Fruit fly (Drosophila melanogaster) whole organism: Measurements from ENCODE around the gene CG6244.

Source experiments
- CG8478 ChIP-seq: fragments of >200 bp; optimal IDR thresholded peaks from 2 replicates; lab custom pipeline; 2018; ENCODE audit warnings: inconsistent platforms
- EcR ChIP-seq, 2 experiments: fragments of >200 bp; optimal IDR thresholded peaks; 2 replicates each; lab custom pipeline; 2017; ENCODE audit warnings: missing biosample characterization in 2 of 2, missing genetic modification characterization in 2 of 2, missing genetic modification reagents in 2 of 2
- pan ChIP-seq: fragments of >200 bp; optimal IDR thresholded peaks from 2 replicates; lab custom pipeline; 2017
- psq ChIP-seq: fragments of >200 bp; optimal IDR thresholded peaks from 2 replicates; lab custom pipeline; 2017
- usp ChIP-seq: fragments of >200 bp; optimal IDR thresholded peaks from 2 replicates; lab custom pipeline; 2017; ENCODE audit warnings: missing biosample characterization, missing genetic modification characterization, mixed read lengths

DNA sequence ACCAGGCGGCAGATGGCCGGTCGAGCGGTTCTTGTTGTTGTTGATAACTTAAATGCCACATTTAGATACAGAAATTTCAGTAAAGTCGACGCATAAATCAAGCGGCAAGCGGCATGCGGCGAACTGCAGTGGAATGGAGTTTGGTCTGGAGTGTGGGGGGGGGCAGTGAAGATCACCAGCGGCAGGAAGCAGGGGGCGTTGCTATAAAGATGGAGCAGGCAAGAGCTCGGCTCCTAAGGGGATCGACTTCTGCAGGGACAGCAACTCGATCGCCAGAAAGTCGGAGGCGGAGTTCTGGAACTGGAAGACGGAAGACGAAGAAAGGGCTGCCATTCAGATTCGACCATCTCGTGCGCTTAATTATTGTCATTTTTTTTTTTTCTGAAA, 44.9 kb upstream of the CG6244 start:
- no peak for TF ChIP-seq CG8478
- TF ChIP-seq usp (GFP tag; lab: Kevin White, UChicago): no peak
- TF ChIP-seq pan (lab: Kevin White, UChicago): no peak
- no peak for TF ChIP-seq psq (lab: Kevin White, UChicago)
- no peak for TF ChIP-seq EcR (GFP tag; optimal IDR thresholded peaks at IDR 0.05; lab: Kevin White, UChicago)
